Worm (Caenorhabditis elegans) whole organism, midembryonic: ENCODE results near the gene sri-37.

Experiments
- T22C8.4 ChIP-seq: fragments of 200-800 bp; sonication (Bioruptor generic); IDR thresholded peaks from 2 replicates; pipeline ENCODE4 v1.3.6; 2022; ENCODE audit warnings: missing genetic modification characterization, missing compliant biosample characterization
- cog-1 ChIP-seq: sonication (generic microtip); optimal IDR thresholded peaks from 2 replicates; lab custom pipeline; 2016; ENCODE audit warnings: missing genetic modification characterization, missing compliant biosample characterization
- klf-2 ChIP-seq: fragments of 200-800 bp; sonication (Bioruptor generic); conservative IDR thresholded peaks from 2 replicates; pipeline ENCODE4 v1.3.6; 2022; ENCODE audit warnings: missing genetic modification reagents, missing genetic modification characterization, missing compliant biosample characterization
- med-1 ChIP-seq: sonication (generic microtip); optimal IDR thresholded peaks from 2 replicates; lab custom pipeline; 2017; ENCODE audit warnings: missing genetic modification characterization, mild to moderate bottlenecking, missing compliant biosample characterization, antibody characterized with exemption, missing genetic modification reagents; ENCODE audit not compliant: insufficient read depth
- ref-1 ChIP-seq: fragments of 200-800 bp; sonication (Bioruptor generic); conservative IDR thresholded peaks from 2 replicates; pipeline ENCODE4 v1.3.6; 2022; ENCODE audit warnings: missing genetic modification reagents, missing genetic modification characterization, missing compliant biosample characterization
- ztf-29 ChIP-seq: fragments of 200-800 bp; sonication (Bioruptor generic); IDR thresholded peaks from 2 replicates; pipeline ENCODE4 v1.3.6; 2022; ENCODE audit warnings: missing genetic modification reagents, missing genetic modification characterization, missing compliant biosample characterization

ce11 chrII:2624792-2625191 is 4.6 kb upstream of the sri-37 start, which contains the start of gene lgc-28:
- no peak for TF ChIP-seq klf-2 (GFP tag; lab: Robert Waterston, UW)
- TF ChIP-seq ref-1, result no peak
- no peak for TF ChIP-seq cog-1 (tag; lab: Kevin White, UChicago)
- no peak for TF ChIP-seq ztf-29 (GFP tag; lab: Robert Waterston, UW)
- TF ChIP-seq med-1 (GFP tag; lab: Kevin White, UChicago), result no peak
- TF ChIP-seq T22C8.4 (GFP tag; lab: Robert Waterston, UW), result no peak
